Worm (Caenorhabditis elegans) whole organism, late embryonic: ENCODE data around the gene F56C3.4.
A peak's percentile ranks its signal among the peaks of the same experiment; 100 is the strongest.

Source experiments
- C08G9.2 ChIP-seq: sonication (generic microtip); optimal IDR thresholded peaks from 2 replicates; lab custom pipeline; 2016; ENCODE audit warnings: mild to moderate bottlenecking, missing genetic modification characterization, moderate library complexity, missing compliant biosample characterization
- C38D4.7 ChIP-seq: fragments of 200-800 bp; sonication (Bioruptor generic); optimal IDR thresholded peaks from 2 replicates; lab custom pipeline; 2018; ENCODE audit warnings: mild to moderate bottlenecking, missing genetic modification characterization, moderate library complexity, missing compliant biosample characterization
- K09A11.1 ChIP-seq: sonication (generic microtip); optimal IDR thresholded peaks from 2 replicates; lab custom pipeline; 2017; ENCODE audit warnings: antibody characterized with exemption, mild to moderate bottlenecking, missing genetic modification characterization, missing compliant biosample characterization; ENCODE audit not compliant: insufficient read depth
- T23F11.4 ChIP-seq: fragments of 200-800 bp; sonication (Bioruptor generic); optimal IDR thresholded peaks from 2 replicates; lab custom pipeline; 2018; ENCODE audit warnings: mild to moderate bottlenecking, missing genetic modification characterization, missing compliant biosample characterization
- Y22D7AL.16 ChIP-seq: sonication (generic microtip); optimal IDR thresholded peaks from 2 replicates; lab custom pipeline; 2016; ENCODE audit warnings: missing genetic modification characterization, missing compliant biosample characterization
- ceh-14 ChIP-seq: sonication (generic microtip); optimal IDR thresholded peaks from 2 replicates; lab custom pipeline; 2016; ENCODE audit warnings: missing genotype, missing genetic modification characterization, missing compliant biosample characterization
- ceh-2 ChIP-seq: sonication (generic microtip); optimal IDR thresholded peaks from 2 replicates; lab custom pipeline; 2016; ENCODE audit warnings: missing genotype, missing genetic modification characterization, missing compliant biosample characterization
- ceh-24 ChIP-seq: sonication (generic microtip); optimal IDR thresholded peaks from 2 replicates; lab custom pipeline; 2016; ENCODE audit warnings: mild to moderate bottlenecking, missing genetic modification characterization, missing compliant biosample characterization
- ceh-30 ChIP-seq: fragments of 150-350 bp; optimal IDR thresholded peaks from 2 replicates; lab custom pipeline; 2014; ENCODE audit warnings: missing biosample characterization, missing genetic modification characterization
- ceh-34 ChIP-seq: sonication (generic microtip); optimal IDR thresholded peaks from 2 replicates; lab custom pipeline; 2016; ENCODE audit warnings: mild to moderate bottlenecking, missing genetic modification characterization, missing compliant biosample characterization
- ceh-45 ChIP-seq: fragments of 200-800 bp; sonication (Bioruptor generic); IDR thresholded peaks from 2 replicates; pipeline ENCODE4 v1.3.6; 2022; ENCODE audit warnings: missing genetic modification reagents, missing genetic modification characterization, missing compliant biosample characterization
- ceh-48 ChIP-seq: sonication (generic microtip); optimal IDR thresholded peaks from 2 replicates; lab custom pipeline; 2016; ENCODE audit warnings: missing genetic modification characterization, inconsistent platforms, missing compliant biosample characterization
- che-1 ChIP-seq: sonication (generic microtip); optimal IDR thresholded peaks from 2 replicates; lab custom pipeline; 2016; ENCODE audit warnings: mild to moderate bottlenecking, missing genetic modification characterization, missing compliant biosample characterization
- dmd-4 ChIP-seq: sonication (generic microtip); optimal IDR thresholded peaks from 2 replicates; lab custom pipeline; 2016; ENCODE audit warnings: borderline replicate concordance, missing genetic modification characterization, missing compliant biosample characterization
- dve-1 ChIP-seq: sonication (generic microtip); optimal IDR thresholded peaks from 2 replicates; lab custom pipeline; 2017; ENCODE audit warnings: antibody characterized with exemption, mild to moderate bottlenecking, missing genetic modification characterization, missing compliant biosample characterization
- elt-2 ChIP-seq: sonication (generic microtip); optimal IDR thresholded peaks from 2 replicates; lab custom pipeline; 2016; ENCODE audit warnings: missing genetic modification reagents, missing genetic modification characterization, missing compliant biosample characterization
- ets-4 ChIP-seq: sonication (generic microtip); optimal IDR thresholded peaks from 2 replicates; lab custom pipeline; 2016; ENCODE audit warnings: missing genetic modification characterization, missing compliant biosample characterization
- fkh-6 ChIP-seq: sonication (generic microtip); optimal IDR thresholded peaks from 2 replicates; lab custom pipeline; 2016; ENCODE audit warnings: missing genetic modification characterization, missing compliant biosample characterization
- hlh-15 ChIP-seq: sonication (generic microtip); optimal IDR thresholded peaks from 2 replicates; lab custom pipeline; 2016; ENCODE audit warnings: missing genetic modification characterization, missing compliant biosample characterization
- hlh-30 ChIP-seq: sonication (generic microtip); optimal IDR thresholded peaks from 2 replicates; lab custom pipeline; 2017; ENCODE audit warnings: antibody characterized with exemption, missing genetic modification characterization, missing compliant biosample characterization; ENCODE audit not compliant: insufficient read depth
- hlh-6 ChIP-seq: sonication (generic microtip); optimal IDR thresholded peaks from 2 replicates; lab custom pipeline; 2016; ENCODE audit warnings: missing genotype, missing genetic modification characterization, missing compliant biosample characterization
- hlh-8 ChIP-seq: sonication (generic microtip); optimal IDR thresholded peaks from 2 replicates; lab custom pipeline; 2016; ENCODE audit warnings: missing genotype, missing genetic modification characterization, missing compliant biosample characterization
- lim-6 ChIP-seq: sonication (generic microtip); optimal IDR thresholded peaks from 2 replicates; lab custom pipeline; 2016; ENCODE audit warnings: missing genetic modification characterization, missing compliant biosample characterization
- lin-11 ChIP-seq: fragments of 200-800 bp; sonication (Bioruptor generic); optimal IDR thresholded peaks from 2 replicates; lab custom pipeline; 2018; ENCODE audit warnings: mild to moderate bottlenecking, missing genetic modification characterization, missing compliant biosample characterization
- mec-3 ChIP-seq: sonication (generic microtip); optimal IDR thresholded peaks from 2 replicates; lab custom pipeline; 2016; ENCODE audit warnings: borderline replicate concordance, missing genetic modification characterization, missing compliant biosample characterization
- nfya-1 ChIP-seq: sonication (generic microtip); optimal IDR thresholded peaks from 2 replicates; lab custom pipeline; 2017; ENCODE audit warnings: missing genetic modification characterization, mild to moderate bottlenecking, missing compliant biosample characterization, antibody characterized with exemption, moderate library complexity
- npax-4 ChIP-seq: sonication (generic microtip); optimal IDR thresholded peaks from 2 replicates; lab custom pipeline; 2016; ENCODE audit warnings: missing genetic modification characterization, missing compliant biosample characterization
- odd-2 ChIP-seq: sonication (generic microtip); optimal IDR thresholded peaks from 2 replicates; lab custom pipeline; 2017; ENCODE audit warnings: antibody characterized with exemption, mild to moderate bottlenecking, missing genetic modification characterization, missing compliant biosample characterization
- pag-3 ChIP-seq: sonication (generic microtip); optimal IDR thresholded peaks from 2 replicates; lab custom pipeline; 2016; ENCODE audit warnings: missing compliant biosample characterization, missing genetic modification characterization, borderline replicate concordance
- pat-9 ChIP-seq: fragments of 200-800 bp; sonication (Bioruptor generic); optimal IDR thresholded peaks from 2 replicates; lab custom pipeline; 2018; ENCODE audit warnings: mild to moderate bottlenecking, missing genetic modification characterization, moderate library complexity, missing compliant biosample characterization
- pax-1 ChIP-seq: fragments of 150-350 bp; optimal IDR thresholded peaks from 2 replicates; lab custom pipeline; 2014; ENCODE audit warnings: missing biosample characterization, missing genetic modification characterization
- pha-2 ChIP-seq: sonication (generic microtip); optimal IDR thresholded peaks from 2 replicates; lab custom pipeline; 2017; ENCODE audit warnings: mild to moderate bottlenecking, missing genetic modification characterization, missing compliant biosample characterization
- pha-4 ChIP-seq: fragments of 150-350 bp; optimal IDR thresholded peaks from 2 replicates; lab custom pipeline; 2018; ENCODE audit warnings: missing biosample characterization, missing genetic modification reagents, missing genetic modification characterization
- pqm-1 ChIP-seq: sonication (generic microtip); optimal IDR thresholded peaks from 2 replicates; lab custom pipeline; 2016; ENCODE audit warnings: missing genetic modification characterization, missing compliant biosample characterization
- pros-1 ChIP-seq: fragments of 150-350 bp; optimal IDR thresholded peaks from 2 replicates; lab custom pipeline; 2014; ENCODE audit warnings: missing biosample characterization, missing genetic modification reagents, missing genetic modification characterization
- sdc-2 ChIP-seq: sonication (generic microtip); optimal IDR thresholded peaks from 2 replicates; lab custom pipeline; 2016; ENCODE audit warnings: missing genotype, missing genetic modification characterization, missing compliant biosample characterization
- tbx-2 ChIP-seq: sonication (generic microtip); optimal IDR thresholded peaks from 2 replicates; lab custom pipeline; 2016; ENCODE audit warnings: missing genetic modification characterization, missing compliant biosample characterization
- tbx-7 ChIP-seq: sonication (generic microtip); optimal IDR thresholded peaks from 2 replicates; lab custom pipeline; 2016; ENCODE audit warnings: missing genotype, missing genetic modification characterization, missing compliant biosample characterization
- unc-86 ChIP-seq: sonication (generic microtip); optimal IDR thresholded peaks from 2 replicates; lab custom pipeline; 2016; ENCODE audit warnings: missing genetic modification characterization, missing compliant biosample characterization
- zip-5 ChIP-seq: sonication (generic microtip); optimal IDR thresholded peaks from 2 replicates; lab custom pipeline; 2016; ENCODE audit warnings: missing genetic modification characterization, missing compliant biosample characterization
- ztf-16 ChIP-seq: sonication (generic microtip); optimal IDR thresholded peaks from 2 replicates; lab custom pipeline; 2017; ENCODE audit warnings: missing genetic modification characterization, missing compliant biosample characterization

The F56C3.4 gene

ce11 chrX:1344818-1345217 lies 15.7 kb downstream of the F56C3.4 start (continued):
- peak; percentile 35 for TF ChIP-seq hlh-30 (tag; lab: Kevin White, UChicago)
- TF ChIP-seq Y22D7AL.16 (tag; lab: Kevin White, UChicago): no peak
- no peak for TF ChIP-seq pat-9
- TF ChIP-seq ceh-24 (tag; lab: Kevin White, UChicago): no peak
- peak; percentile 55 for TF ChIP-seq ceh-2 (tag; lab: Kevin White, UChicago)
- TF ChIP-seq ceh-45 (GFP tag; lab: Robert Waterston, UW): no peak
- peak; percentile 47 for TF ChIP-seq elt-2 (tag; lab: Kevin White, UChicago)
- peak; percentile 74 for TF ChIP-seq tbx-2 (tag; lab: Kevin White, UChicago)
- TF ChIP-seq che-1: no peak
- no peak for TF ChIP-seq C38D4.7
- TF ChIP-seq dmd-4 (tag; lab: Kevin White, UChicago): no peak
- peak; percentile 46 for TF ChIP-seq ztf-16 (tag; lab: Kevin White, UChicago)
- no peak for TF ChIP-seq pha-2 (tag; lab: Kevin White, UChicago)
- peak; percentile 36 for TF ChIP-seq ets-4
- no peak for TF ChIP-seq pqm-1 (tag; lab: Kevin White, UChicago)
- no peak for TF ChIP-seq T23F11.4 (GFP tag; lab: Kevin White, UChicago)
- TF ChIP-seq odd-2 (tag; lab: Kevin White, UChicago): no peak
- no peak for TF ChIP-seq ceh-14
- no peak for TF ChIP-seq fkh-6
- TF ChIP-seq pax-1 (tag; lab: Kevin White, UChicago): peak; percentile 54
- peak; percentile 66 for TF ChIP-seq K09A11.1 (tag; lab: Kevin White, UChicago)

DNA sequence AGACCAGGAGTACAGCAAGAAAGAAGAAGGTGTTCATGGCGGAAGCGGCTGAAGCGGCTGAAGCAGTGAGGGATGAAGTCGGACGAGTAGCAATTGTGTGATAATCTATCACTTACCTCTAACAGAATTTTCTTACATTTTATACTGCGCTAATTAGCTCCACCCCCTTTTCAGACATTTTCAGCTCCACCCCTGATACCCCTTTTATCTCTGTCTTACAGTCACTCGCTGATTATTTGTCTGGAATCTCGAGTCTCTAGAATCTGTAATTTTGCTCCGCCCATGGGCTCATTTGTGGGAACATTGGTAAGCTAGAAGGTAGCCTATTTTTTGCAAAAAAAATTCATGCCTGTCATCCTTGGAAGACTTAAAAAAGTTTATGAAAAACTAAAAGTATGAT lies 16.2 kb downstream of the F56C3.4 start, which contains the start of gene ins-39:
Gene ins-39, minus strand, starts transcription at position 101 of the 400 bp plus-strand sequence.
- TF ChIP-seq hlh-15 (no peak), tbx-7 (no peak), lim-6 (no peak), npax-4 (tag; lab: Kevin White, UChicago) (no peak), T23F11.4 (GFP tag; lab: Kevin White, UChicago) (no peak), fkh-6 (no peak), pros-1 (no peak), nfya-1 (tag; lab: Kevin White, UChicago) (no peak), ceh-30 (tag; lab: Kevin White, UChicago) (no peak), dve-1 (no peak), ceh-34 (tag; lab: Kevin White, UChicago) (no peak), ceh-14 (no peak), hlh-6 (tag; lab: Kevin White, UChicago) (no peak), pag-3 (tag; lab: Kevin White, UChicago) (no peak), odd-2 (tag; lab: Kevin White, UChicago) (no peak), C08G9.2 (tag; lab: Kevin White, UChicago) (no peak), zip-5 (tag; lab: Kevin White, UChicago) (no peak), lin-11 (tag; lab: Kevin White, UChicago) (no peak), mec-3 (tag; lab: Kevin White, UChicago) (no peak), pha-4 (tag; lab: Kevin White, UChicago) (no peak)

DNA sequence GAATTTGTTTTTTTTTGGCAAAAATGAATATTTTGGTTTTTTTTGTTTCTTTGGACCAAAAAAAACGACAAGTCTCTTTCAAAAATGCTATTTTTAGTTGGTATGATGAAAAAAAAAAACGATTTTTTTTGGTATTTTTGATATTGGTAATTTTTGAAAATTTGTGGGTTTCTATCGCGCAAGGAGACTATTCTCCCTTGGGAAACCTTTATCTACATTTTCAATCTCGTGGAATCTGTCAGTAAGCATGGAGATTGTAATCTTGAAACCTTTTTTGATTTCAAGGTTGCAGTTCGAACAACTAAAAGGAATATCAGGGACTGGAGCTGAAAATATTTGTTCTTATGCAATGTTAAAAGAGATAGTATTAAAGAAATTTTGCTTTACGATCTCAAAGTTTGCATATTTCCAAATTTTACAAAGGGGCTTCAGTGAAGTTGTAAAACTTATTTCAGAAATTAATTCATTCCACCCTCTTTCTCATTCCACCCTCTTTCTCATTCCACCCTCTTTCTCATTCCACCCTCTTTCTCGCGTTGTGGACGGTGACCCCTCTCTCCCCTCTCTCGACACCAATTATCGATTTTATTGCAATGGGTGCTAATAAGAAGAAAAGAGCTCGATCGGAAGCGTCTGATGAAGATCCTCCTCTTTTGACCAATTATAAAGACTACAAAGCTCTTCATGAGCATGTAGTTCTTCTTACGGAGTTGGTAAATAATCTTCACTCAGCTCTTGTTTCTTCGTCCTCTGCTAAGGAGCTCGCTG lies 21.4 kb downstream of the F56C3.4 start:
- no peak for TF ChIP-seq ets-4
- no peak for TF ChIP-seq pha-4 (tag; lab: Kevin White, UChicago)
- TF ChIP-seq zip-5 (tag; lab: Kevin White, UChicago): no peak
- TF ChIP-seq hlh-30 (tag; lab: Kevin White, UChicago): no peak
- no peak for TF ChIP-seq hlh-8 (tag; lab: Kevin White, UChicago)
- TF ChIP-seq sdc-2 (tag; lab: Kevin White, UChicago): peak; percentile 96
- TF ChIP-seq unc-86 (tag; lab: Kevin White, UChicago): no peak
- TF ChIP-seq ceh-48 (tag; lab: Kevin White, UChicago): peak; percentile 56
